Worm (Caenorhabditis elegans): ENCODE data around the gene Y45G5AM.3.
"Not testable (repeated sequence)": the region's sequence is repeated elsewhere in the genome, so short reads cannot be mapped to it uniquely, and the experiment has no call there.

ce11 chrV:4215856-4216255, 51.5 kb downstream of the Y45G5AM.3 start, which contains the start of gene H43I07.4:
- not testable (repeated sequence) for TF ChIP-seq tbx-11 (GFP tag; IDR thresholded peaks at IDR 0.05); F13C5.2 (tag; optimal IDR thresholded peaks at IDR 0.05); ama-1 (optimal IDR thresholded peaks at IDR 0.05)
